Worm (Caenorhabditis elegans): ENCODE measurements around the gene F13E9.16.

DNA sequence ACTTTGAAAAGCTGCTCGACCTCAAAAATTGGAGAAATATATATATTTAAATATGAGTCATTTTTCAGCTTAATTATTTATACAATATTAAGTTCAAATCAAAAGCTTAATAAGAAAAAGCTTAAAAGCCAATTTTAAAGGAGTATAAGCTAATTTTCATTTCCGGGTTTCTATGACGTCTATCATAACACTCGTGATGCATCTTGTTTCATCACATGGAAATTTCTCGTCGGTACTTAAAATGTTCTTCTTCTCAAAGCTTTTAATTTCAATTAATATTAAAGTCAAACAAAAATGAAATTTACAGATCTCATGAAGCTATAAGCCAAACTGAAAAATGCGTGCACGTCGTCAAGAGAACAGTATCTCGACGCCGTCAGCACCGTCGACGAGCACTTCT lies 32.6 kb upstream of the F13E9.16 start, which contains the start of gene rbr-2:
- no peak for TF ChIP-seq ceh-82 (tag; optimal IDR thresholded peaks at IDR 0.05)
- no peak for TF ChIP-seq zag-1 (tag; optimal IDR thresholded peaks at IDR 0.05)
- TF ChIP-seq tbx-2 (tag; optimal IDR thresholded peaks at IDR 0.05) = no peak
- no peak for TF ChIP-seq egl-27 (tag; optimal IDR thresholded peaks at IDR 0.05)
- TF ChIP-seq ceh-28 (tag; optimal IDR thresholded peaks at IDR 0.05) = no peak

Data from whole organism, L3 larva.